Worm (Caenorhabditis elegans): ENCODE results near the gene gcn-2.

Gene gcn-2

ce11 chrII:13122720-13123119 lies 38.8 kb downstream of the gcn-2 start, which contains the start of gene bath-45:
bath-45 (plus strand) TSS chrII:13123020.
- TF ChIP-seq sma-9 (GFP tag; optimal IDR thresholded peaks at IDR 0.05) (no peak), sma-9 (tag; optimal IDR thresholded peaks at IDR 0.05) (no peak), elt-1 (tag; optimal IDR thresholded peaks at IDR 0.05) (no peak), sma-3 (GFP tag; optimal IDR thresholded peaks at IDR 0.05) (no peak), zag-1 (tag; optimal IDR thresholded peaks at IDR 0.05) (no peak), C34F6.9 (tag; optimal IDR thresholded peaks at IDR 0.05) (no peak)

ce11 chrII:13129602-13130001 lies 45.6 kb downstream of the gcn-2 start, which contains the start of gene F29C12.6:
F29C12.6 (plus strand) TSS chrII:13129902.
- no peak for TF ChIP-seq aly-2 (tag; optimal IDR thresholded peaks at IDR 0.05)
- no peak for TF ChIP-seq nhr-23 (tag; optimal IDR thresholded peaks at IDR 0.05)
- TF ChIP-seq unc-62 (GFP tag; optimal IDR thresholded peaks at IDR 0.05) = no peak
- no peak for TF ChIP-seq skn-1 (tag; optimal IDR thresholded peaks at IDR 0.05)
- TF ChIP-seq C34F6.9 (tag; optimal IDR thresholded peaks at IDR 0.05) = no peak
- no peak for TF ChIP-seq ztf-4 (tag; optimal IDR thresholded peaks at IDR 0.05)
- no peak for TF ChIP-seq mdl-1 (tag; optimal IDR thresholded peaks at IDR 0.05)
- TF ChIP-seq Y55F3AM.14 (GFP tag; optimal IDR thresholded peaks at IDR 0.05) = no peak
- TF ChIP-seq elt-1 (tag; optimal IDR thresholded peaks at IDR 0.05) = no peak
- TF ChIP-seq nhr-12 (tag; optimal IDR thresholded peaks at IDR 0.05) = no peak
- no peak for TF ChIP-seq zag-1 (tag; optimal IDR thresholded peaks at IDR 0.05)
- TF ChIP-seq lin-13 (GFP tag; optimal IDR thresholded peaks at IDR 0.05) = no peak

- TF ChIP-seq dmd-4 (tag; optimal IDR thresholded peaks at IDR 0.05) = no peak
- TF ChIP-seq R02D3.7 (tag; optimal IDR thresholded peaks at IDR 0.05) = no peak
- TF ChIP-seq snpc-4 (tag; optimal IDR thresholded peaks at IDR 0.05) = no peak
- no peak for TF ChIP-seq nhr-25 (tag; optimal IDR thresholded peaks at IDR 0.05)
- TF ChIP-seq sma-3 (GFP tag; optimal IDR thresholded peaks at IDR 0.05) = no peak
- TF ChIP-seq unc-55 (GFP tag; optimal IDR thresholded peaks at IDR 0.05) = no peak
- TF ChIP-seq ama-1 (optimal IDR thresholded peaks at IDR 0.05) = no peak
- no peak for TF ChIP-seq mdl-1 (tag; optimal IDR thresholded peaks at IDR 0.05)
- no peak for TF ChIP-seq lin-13 (GFP tag; optimal IDR thresholded peaks at IDR 0.05)
Measured at ce11 chrII:13130576-13130975, 46.6 kb downstream of the gcn-2 start.

- TF ChIP-seq lsy-2 (tag; optimal IDR thresholded peaks at IDR 0.05) = no peak
- TF ChIP-seq ztf-4 (tag; optimal IDR thresholded peaks at IDR 0.05) = no peak
- TF ChIP-seq ceh-16 (tag; optimal IDR thresholded peaks at IDR 0.05) = no peak
- no peak for TF ChIP-seq blmp-1 (tag; optimal IDR thresholded peaks at IDR 0.05; ENCODE audit: insufficient read depth)
- no peak for TF ChIP-seq peb-1 (tag; optimal IDR thresholded peaks at IDR 0.05)
- no peak for TF ChIP-seq nhr-237 (tag; optimal IDR thresholded peaks at IDR 0.05)
- TF ChIP-seq nhr-77 (tag; optimal IDR thresholded peaks at IDR 0.05) = no peak
- no peak for TF ChIP-seq ama-1 (optimal IDR thresholded peaks at IDR 0.05)
- TF ChIP-seq fos-1 (tag; optimal IDR thresholded peaks at IDR 0.05) = no peak
- TF ChIP-seq mbf-1 (tag; optimal IDR thresholded peaks at IDR 0.05) = no peak
- no peak for TF ChIP-seq crh-2 (tag; optimal IDR thresholded peaks at IDR 0.05)
- no peak for TF ChIP-seq nhr-25 (tag; optimal IDR thresholded peaks at IDR 0.05)
- TF ChIP-seq unc-55 (GFP tag; optimal IDR thresholded peaks at IDR 0.05) = no peak
- no peak for TF ChIP-seq snpc-4 (tag; optimal IDR thresholded peaks at IDR 0.05)
- TF ChIP-seq aly-2 (tag; optimal IDR thresholded peaks at IDR 0.05) = no peak
- TF ChIP-seq nhr-23 (tag; optimal IDR thresholded peaks at IDR 0.05) = no peak
- no peak for TF ChIP-seq sem-4 (tag; optimal IDR thresholded peaks at IDR 0.05)
- TF ChIP-seq dmd-4 (tag; optimal IDR thresholded peaks at IDR 0.05) = no peak
Measured at ce11 chrII:13139573-13139972, 55.6 kb downstream of the gcn-2 start.

Data from whole organism, L2 larva.